In genomic region chrX:13558667-13559066, ce11 we compare ENCODE assay signal across 6 worm cellular contexts.
TF ChIP-seq lines count a peak whose summit lies in the region.

No protein-coding gene starts in this region.

TF ChIP-seq in whole organism, L1 larva, 84 proteins besides CTCF, POLR2A, EP300 and RAD21 (continues in another document):
- TF ChIP-seq ceh-82 (tag; optimal IDR thresholded peaks at IDR 0.05; lab: Kevin White, UChicago), result no peak
- TF ChIP-seq dsc-1 (tag; optimal IDR thresholded peaks at IDR 0.05; lab: Kevin White, UChicago), result no peak
- TF ChIP-seq dpl-1 (GFP tag; optimal IDR thresholded peaks at IDR 0.05; lab: Kevin White, UChicago), result no peak
- no peak for TF ChIP-seq pqm-1 (tag; optimal IDR thresholded peaks at IDR 0.05; lab: Kevin White, UChicago)
- TF ChIP-seq rnt-1 (tag; optimal IDR thresholded peaks at IDR 0.05; lab: Kevin White, UChicago), result peak; percentile 31
- TF ChIP-seq lin-35 (GFP tag; optimal IDR thresholded peaks at IDR 0.05; lab: Kevin White, UChicago), result no peak
- TF ChIP-seq ztf-11 (tag; optimal IDR thresholded peaks at IDR 0.05; lab: Kevin White, UChicago), result no peak
- no peak for TF ChIP-seq ztf-4 (tag; optimal IDR thresholded peaks at IDR 0.05; lab: Kevin White, UChicago)
- no peak for TF ChIP-seq skn-1 (tag; optimal IDR thresholded peaks at IDR 0.05; lab: Kevin White, UChicago)
- peak; percentile 41 for TF ChIP-seq nhr-71 (tag; optimal IDR thresholded peaks at IDR 0.05; lab: Kevin White, UChicago)
- no peak for TF ChIP-seq pax-3 (tag; optimal IDR thresholded peaks at IDR 0.05; lab: Kevin White, UChicago)
- TF ChIP-seq tbx-2 (tag; optimal IDR thresholded peaks at IDR 0.05; lab: Kevin White, UChicago), result no peak
- peak; percentile 70 for TF ChIP-seq lin-14 (GFP tag; optimal IDR thresholded peaks at IDR 0.05; lab: Kevin White, UChicago)
- no peak for TF ChIP-seq mab-9 (GFP tag; IDR thresholded peaks at IDR 0.05; lab: Robert Waterston, UW)
- no peak for TF ChIP-seq mep-1 (tag; optimal IDR thresholded peaks at IDR 0.05; lab: Kevin White, UChicago)
- TF ChIP-seq sptf-1 (tag; optimal IDR thresholded peaks at IDR 0.05; lab: Kevin White, UChicago), result no peak

TF ChIP-seq in whole organism, L2 larva, 48 proteins besides CTCF, POLR2A, EP300 and RAD21 (continues in another document):
- TF ChIP-seq alr-1 (tag; optimal IDR thresholded peaks at IDR 0.05; lab: Kevin White, UChicago) (no peak), lin-11 (tag; optimal IDR thresholded peaks at IDR 0.05; lab: Kevin White, UChicago) (no peak), nhr-129 (tag; optimal IDR thresholded peaks at IDR 0.05; lab: Kevin White, UChicago) (no peak), nhr-6 (tag; optimal IDR thresholded peaks at IDR 0.05; lab: Kevin White, UChicago) (no peak), fos-1 (tag; optimal IDR thresholded peaks at IDR 0.05; lab: Kevin White, UChicago) (no peak), sma-9 (GFP tag; optimal IDR thresholded peaks at IDR 0.05; lab: Kevin White, UChicago) (peak; percentile 39), sma-9 (tag; optimal IDR thresholded peaks at IDR 0.05; lab: Kevin White, UChicago) (no peak), nhr-11 (tag; optimal IDR thresholded peaks at IDR 0.05; lab: Kevin White, UChicago) (no peak), gmeb-1 (tag; optimal IDR thresholded peaks at IDR 0.05; lab: Kevin White, UChicago) (no peak), nhr-77 (tag; optimal IDR thresholded peaks at IDR 0.05; lab: Kevin White, UChicago) (no peak), F13H6.1 (tag; optimal IDR thresholded peaks at IDR 0.05; lab: Kevin White, UChicago) (peak; percentile 77), mdl-1 (tag; optimal IDR thresholded peaks at IDR 0.05; lab: Kevin White, UChicago) (no peak), lin-39 (tag; optimal IDR thresholded peaks at IDR 0.05; lab: Kevin White, UChicago) (no peak), ztf-4 (tag; optimal IDR thresholded peaks at IDR 0.05; lab: Kevin White, UChicago) (no peak), ZK546.5 (tag; optimal IDR thresholded peaks at IDR 0.05; lab: Kevin White, UChicago) (no peak), nhr-10 (tag; optimal IDR thresholded peaks at IDR 0.05; lab: Kevin White, UChicago) (no peak), lin-13 (GFP tag; optimal IDR thresholded peaks at IDR 0.05; lab: Kevin White, UChicago) (no peak)

TF ChIP-seq in whole organism, L3 larva, 47 proteins besides CTCF, POLR2A, EP300 and RAD21:
- TF ChIP-seq elt-2 (tag; optimal IDR thresholded peaks at IDR 0.05; lab: Kevin White, UChicago) (no peak), daf-12 (tag; optimal IDR thresholded peaks at IDR 0.05; lab: Kevin White, UChicago) (no peak), unc-62 (GFP tag; optimal IDR thresholded peaks at IDR 0.05; lab: Kevin White, UChicago) (no peak), ceh-28 (tag; optimal IDR thresholded peaks at IDR 0.05; lab: Kevin White, UChicago) (no peak), lin-39 (tag; optimal IDR thresholded peaks at IDR 0.05; lab: Kevin White, UChicago) (peak; percentile 2), skn-1 (tag; optimal IDR thresholded peaks at IDR 0.05; lab: Kevin White, UChicago) (no peak)

TF ChIP-seq in whole organism, L4 larva, 104 proteins besides CTCF, POLR2A, EP300 and RAD21:
- no peak for TF ChIP-seq zfp-3 (GFP tag; conservative IDR thresholded peaks at IDR 0.05; lab: Robert Waterston, UW)
- TF ChIP-seq ceh-28 (tag; optimal IDR thresholded peaks at IDR 0.05; lab: Kevin White, UChicago), result no peak
- TF ChIP-seq tra-1 (GFP tag; IDR thresholded peaks at IDR 0.05; lab: Robert Waterston, UW), result peak; percentile 45; the same call in 1 of the 2 replicates
- TF ChIP-seq hlh-11 (tag; optimal IDR thresholded peaks at IDR 0.05; lab: Kevin White, UChicago), result peak; percentile 64
- no peak for TF ChIP-seq nhr-25 (tag; optimal IDR thresholded peaks at IDR 0.05; lab: Kevin White, UChicago; ENCODE audit: borderline replicate concordance, insufficient read depth)
- no peak for TF ChIP-seq spr-1 (tag; optimal IDR thresholded peaks at IDR 0.05; lab: Kevin White, UChicago)
- TF ChIP-seq unc-39 (tag; optimal IDR thresholded peaks at IDR 0.05; lab: Kevin White, UChicago), result no peak
- TF ChIP-seq hmg-1.1 (GFP tag; IDR thresholded peaks at IDR 0.05; lab: Robert Waterston, UW), result no peak
- TF ChIP-seq mep-1 (tag; optimal IDR thresholded peaks at IDR 0.05; lab: Kevin White, UChicago), result no peak
- TF ChIP-seq ZK546.5 (tag; optimal IDR thresholded peaks at IDR 0.05; lab: Kevin White, UChicago), result no peak
- 0 out of 2 replicates have a peak, but pooled peaks have one; percentile 29 for TF ChIP-seq ctbp-1 (GFP tag; IDR thresholded peaks at IDR 0.05; lab: Robert Waterston, UW)
- no peak for TF ChIP-seq Y75B8A.6 (GFP tag; IDR thresholded peaks at IDR 0.05; lab: Robert Waterston, UW)
- TF ChIP-seq mdl-1 (tag; optimal IDR thresholded peaks at IDR 0.05; lab: Kevin White, UChicago), result no peak
- peak; percentile 17; the same call in 1 of the 2 replicates for TF ChIP-seq set-16 (GFP tag; IDR thresholded peaks at IDR 0.05; lab: Robert Waterston, UW)
- no peak for TF ChIP-seq ces-1 (GFP tag; optimal IDR thresholded peaks at IDR 0.05; lab: Kevin White, UChicago)

TF ChIP-seq in whole organism, late embryonic, 69 proteins besides CTCF, POLR2A, EP300 and RAD21:
- TF ChIP-seq ztf-16 (tag; optimal IDR thresholded peaks at IDR 0.05; lab: Kevin White, UChicago) (no peak), lim-6 (tag; optimal IDR thresholded peaks at IDR 0.05; lab: Kevin White, UChicago) (no peak), ceh-18 (tag; optimal IDR thresholded peaks at IDR 0.05; lab: Kevin White, UChicago) (peak; percentile 1), nhr-11 (tag; optimal IDR thresholded peaks at IDR 0.05; lab: Kevin White, UChicago) (no peak), ceh-45 (GFP tag; IDR thresholded peaks at IDR 0.05; lab: Robert Waterston, UW) (no peak), dmd-4 (tag; optimal IDR thresholded peaks at IDR 0.05; lab: Kevin White, UChicago; ENCODE audit: borderline replicate concordance) (no peak), ceh-34 (tag; optimal IDR thresholded peaks at IDR 0.05; lab: Kevin White, UChicago) (peak; percentile 41), sdc-2 (tag; optimal IDR thresholded peaks at IDR 0.05; lab: Kevin White, UChicago) (no peak), pros-1 (tag; optimal IDR thresholded peaks at IDR 0.05; lab: Kevin White, UChicago) (no peak), che-1 (tag; optimal IDR thresholded peaks at IDR 0.05; lab: Kevin White, UChicago) (no peak), tbx-2 (tag; optimal IDR thresholded peaks at IDR 0.05; lab: Kevin White, UChicago) (no peak), nhr-232 (tag; optimal IDR thresholded peaks at IDR 0.05; lab: Kevin White, UChicago) (no peak), K09A11.1 (tag; optimal IDR thresholded peaks at IDR 0.05; lab: Kevin White, UChicago; ENCODE audit: insufficient read depth) (no peak), ceh-14 (tag; optimal IDR thresholded peaks at IDR 0.05; lab: Kevin White, UChicago) (no peak), ceh-48 (tag; optimal IDR thresholded peaks at IDR 0.05; lab: Kevin White, UChicago) (no peak)

TF ChIP-seq in whole organism, young adult, 124 proteins besides CTCF, POLR2A, EP300 and RAD21:
- TF ChIP-seq fkh-3 (tag; optimal IDR thresholded peaks at IDR 0.05; lab: Kevin White, UChicago) (no peak), somi-1 (GFP tag; optimal IDR thresholded peaks at IDR 0.05; lab: Kevin White, UChicago) (peak; percentile 7), F39B2.1 (GFP tag; IDR thresholded peaks at IDR 0.05; lab: Robert Waterston, UW) (no peak)
